Worm (Caenorhabditis elegans): ENCODE data around the gene F53F4.12.

DNA sequence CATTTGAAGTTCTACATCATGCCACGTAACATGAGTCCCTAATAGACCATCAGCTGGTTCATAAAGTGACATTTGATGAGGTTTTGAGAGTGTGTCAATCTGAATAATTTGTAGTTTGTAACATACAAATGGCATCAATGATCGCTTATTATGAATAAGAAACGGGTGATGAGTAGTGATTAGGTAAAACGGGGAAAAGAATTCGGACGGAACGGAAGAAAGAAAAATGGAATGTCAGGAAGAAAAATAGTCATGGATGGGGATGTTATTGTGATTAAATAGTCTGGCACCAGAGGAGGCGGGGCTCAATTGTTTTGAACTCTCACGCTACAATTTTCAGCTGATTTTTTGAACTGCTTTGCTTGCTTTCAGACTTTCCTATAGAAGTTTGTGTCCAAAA lies 8.3 kb downstream of the F53F4.12 start, which contains the start of gene H37A05.2:
- TF ChIP-seq ztf-29 (GFP tag; IDR thresholded peaks at IDR 0.05) (no peak), med-1 (GFP tag; optimal IDR thresholded peaks at IDR 0.05; ENCODE audit: insufficient read depth) (no peak)

Data from whole organism, midembryonic.